Fruit fly (Drosophila melanogaster) whole organism, embryonic: ENCODE measurements around the gene Fst.

Experiments used
- ATbp ChIP-seq: fragments of 200-800 bp; sonication (Bioruptor generic); optimal IDR thresholded peaks from 2 replicates; lab custom pipeline; 2017; ENCODE audit warnings: missing biosample characterization, mild to moderate bottlenecking, missing genetic modification characterization, missing genetic modification reagents
- Ada2b ChIP-seq: fragments of 200-800 bp; sonication (Bioruptor generic); IDR thresholded peaks from 2 replicates; pipeline ENCODE4 v1.3.6; 2022; ENCODE audit warnings: missing biosample characterization, missing genetic modification characterization
- Antp ChIP-seq: fragments of 200-800 bp; sonication (Bioruptor generic); optimal IDR thresholded peaks from 3 replicates; lab custom pipeline; 2016; ENCODE audit warnings: missing biosample characterization, missing genetic modification characterization
- Asciz ChIP-seq: fragments of 200-800 bp; sonication (Bioruptor generic); optimal IDR thresholded peaks from 2 replicates; lab custom pipeline; 2017; ENCODE audit warnings: missing biosample characterization, mild to moderate bottlenecking, missing genetic modification characterization, missing genetic modification reagents
- BtbVII ChIP-seq: fragments of 200-800 bp; sonication (Bioruptor generic); optimal IDR thresholded peaks from 3 replicates; lab custom pipeline; 2017; ENCODE audit warnings: missing biosample characterization, mild to moderate bottlenecking, missing genetic modification characterization
- Bteb2 ChIP-seq: fragments of 200-800 bp; sonication (Bioruptor generic); optimal IDR thresholded peaks from 2 replicates; lab custom pipeline; 2016; ENCODE audit warnings: missing biosample characterization, missing genetic modification characterization
- CG10462 ChIP-seq: fragments of 200-800 bp; sonication (Bioruptor generic); optimal IDR thresholded peaks from 2 replicates; lab custom pipeline; 2016; ENCODE audit warnings: missing biosample characterization, missing genetic modification characterization
- CG11398 ChIP-seq: fragments of 200-800 bp; sonication (Bioruptor generic); optimal IDR thresholded peaks from 2 replicates; lab custom pipeline; 2016; ENCODE audit warnings: missing biosample characterization, missing genetic modification characterization
- CG12769 ChIP-seq: fragments of 200-800 bp; sonication (Bioruptor generic); optimal IDR thresholded peaks from 2 replicates; lab custom pipeline; 2019; ENCODE audit warnings: missing biosample characterization, mild to moderate bottlenecking, missing genetic modification characterization, moderate library complexity
- CG12942 ChIP-seq: fragments of 200-800 bp; sonication (Bioruptor generic); optimal IDR thresholded peaks from 3 replicates; lab custom pipeline; 2016; ENCODE audit warnings: missing biosample characterization, missing genetic modification characterization
- CG13894 ChIP-seq: fragments of 200-800 bp; sonication (Bioruptor generic); optimal IDR thresholded peaks from 3 replicates; lab custom pipeline; 2018; ENCODE audit warnings: missing biosample characterization, mild to moderate bottlenecking, missing genetic modification characterization, moderate library complexity
- CG15011 ChIP-seq: fragments of 200-800 bp; sonication (Bioruptor generic); optimal IDR thresholded peaks from 3 replicates; lab custom pipeline; 2018; ENCODE audit warnings: missing biosample characterization, mild to moderate bottlenecking, missing genetic modification characterization
- CG15073 ChIP-seq: fragments of 200-800 bp; sonication (Bioruptor generic); optimal IDR thresholded peaks from 2 replicates; lab custom pipeline; 2016; ENCODE audit warnings: missing biosample characterization, missing genetic modification characterization
- CG1603 ChIP-seq: fragments of 200-800 bp; sonication (Bioruptor generic); optimal IDR thresholded peaks from 2 replicates; lab custom pipeline; 2019; ENCODE audit warnings: missing biosample characterization, mild to moderate bottlenecking, missing genetic modification characterization, moderate library complexity
- CG16813 ChIP-seq: fragments of 200-800 bp; sonication (Bioruptor generic); IDR thresholded peaks from 3 replicates; pipeline ENCODE4 v1.3.6; 2022; ENCODE audit warnings: missing biosample characterization, missing genetic modification characterization; ENCODE audit not compliant: partially characterized antibody
- CG16815 ChIP-seq: fragments of 200-800 bp; sonication (Bioruptor generic); optimal IDR thresholded peaks from 3 replicates; lab custom pipeline; 2017; ENCODE audit warnings: missing biosample characterization, mild to moderate bottlenecking, missing genetic modification characterization
- CG17802 ChIP-seq: fragments of 200-800 bp; sonication (Bioruptor generic); optimal IDR thresholded peaks from 2 replicates; lab custom pipeline; 2018; ENCODE audit warnings: missing biosample characterization, mild to moderate bottlenecking, missing genetic modification characterization, moderate library complexity
- CG17829 ChIP-seq: fragments of 200-800 bp; optimal IDR thresholded peaks from 2 replicates; lab custom pipeline; 2019; ENCODE audit warnings: missing biosample characterization, mild to moderate bottlenecking, missing genetic modification characterization, moderate library complexity
- CG1792 ChIP-seq: fragments of 200-800 bp; sonication (Bioruptor generic); optimal IDR thresholded peaks from 2 replicates; lab custom pipeline; 2016; ENCODE audit warnings: missing biosample characterization, missing genetic modification characterization
- CG2889 ChIP-seq: fragments of 200-800 bp; sonication (Bioruptor generic); IDR thresholded peaks from 3 replicates; pipeline ENCODE4 v1.3.6; 2022; ENCODE audit warnings: missing biosample characterization, missing genetic modification characterization
- CG4360 ChIP-seq: fragments of 200-800 bp; sonication (Bioruptor generic); IDR thresholded peaks from 2 replicates; pipeline ENCODE4 v1.3.6; 2022; ENCODE audit warnings: missing biosample characterization, missing genetic modification characterization
- CG5180 ChIP-seq: fragments of 200-800 bp; sonication (Bioruptor generic); optimal IDR thresholded peaks from 3 replicates; lab custom pipeline; 2017; ENCODE audit warnings: missing biosample characterization, missing genetic modification characterization, mild to moderate bottlenecking, moderate library complexity, missing genetic modification reagents
- CG5245 ChIP-seq: fragments of 200-800 bp; sonication (Bioruptor generic); optimal IDR thresholded peaks from 3 replicates; lab custom pipeline; 2016; ENCODE audit warnings: missing biosample characterization, missing genetic modification characterization
- CG6854 ChIP-seq: fragments of 200-800 bp; sonication (Bioruptor generic); optimal IDR thresholded peaks from 3 replicates; lab custom pipeline; 2017; ENCODE audit warnings: missing biosample characterization, mild to moderate bottlenecking, missing genetic modification characterization
- CG7745 ChIP-seq: fragments of 200-800 bp; sonication (Bioruptor generic); optimal IDR thresholded peaks from 2 replicates; lab custom pipeline; 2018; ENCODE audit warnings: missing biosample characterization, mild to moderate bottlenecking, missing genetic modification characterization, moderate library complexity
- Dfd ChIP-seq, 2 experiments: fragments of >200 bp; optimal IDR thresholded peaks; 2 replicates each; lab custom pipeline; 2017; ENCODE audit warnings: missing biosample characterization in 2 of 2, missing genetic modification characterization in 2 of 2
- Dip3 ChIP-seq: fragments of 200-800 bp; sonication (Bioruptor generic); optimal IDR thresholded peaks from 3 replicates; lab custom pipeline; 2016; ENCODE audit warnings: missing biosample characterization, missing genetic modification characterization
- Dp ChIP-seq: fragments of 200-800 bp; sonication (Bioruptor generic); optimal IDR thresholded peaks from 2 replicates; lab custom pipeline; 2018; ENCODE audit warnings: missing biosample characterization, mild to moderate bottlenecking, missing genetic modification characterization, moderate library complexity
- Elba2 ChIP-seq: fragments of 200-800 bp; sonication (Bioruptor generic); optimal IDR thresholded peaks from 3 replicates; lab custom pipeline; 2016; ENCODE audit warnings: missing biosample characterization, missing genetic modification characterization
- Ets97D ChIP-seq: fragments of 200-800 bp; sonication (Bioruptor generic); optimal IDR thresholded peaks from 3 replicates; lab custom pipeline; 2016; ENCODE audit warnings: missing biosample characterization, missing genetic modification characterization
- Hmr ChIP-seq: fragments of 200-800 bp; sonication (Bioruptor generic); optimal IDR thresholded peaks from 3 replicates; lab custom pipeline; 2017; ENCODE audit warnings: mild to moderate bottlenecking, missing biosample characterization, missing genetic modification reagents, missing genetic modification characterization
- Hr3 ChIP-seq: fragments of 200-800 bp; sonication (Bioruptor generic); optimal IDR thresholded peaks from 3 replicates; lab custom pipeline; 2016; ENCODE audit warnings: missing biosample characterization, missing genetic modification characterization
- MESR4 ChIP-seq: fragments of 200-800 bp; sonication (Bioruptor generic); optimal IDR thresholded peaks from 2 replicates; lab custom pipeline; 2018; ENCODE audit warnings: missing biosample characterization, mild to moderate bottlenecking, missing genetic modification characterization, moderate library complexity
- NC2β ChIP-seq: fragments of 200-800 bp; sonication (Bioruptor generic); optimal IDR thresholded peaks from 2 replicates; lab custom pipeline; 2016; ENCODE audit warnings: missing biosample characterization, missing genetic modification characterization
- Neu2 ChIP-seq: fragments of 200-800 bp; sonication (Bioruptor generic); optimal IDR thresholded peaks from 3 replicates; lab custom pipeline; 2016; ENCODE audit warnings: missing biosample characterization, missing genetic modification characterization, borderline replicate concordance
- Poxn ChIP-seq: fragments of 200-800 bp; sonication (Bioruptor generic); IDR thresholded peaks from 2 replicates; pipeline ENCODE4 v1.3.6; 2022; ENCODE audit warnings: missing biosample characterization, missing genetic modification characterization
- Rx ChIP-seq: fragments of 200-800 bp; sonication (Bioruptor generic); IDR thresholded peaks from 2 replicates; pipeline ENCODE4 v1.3.6; 2022; ENCODE audit warnings: missing biosample characterization, missing genetic modification characterization
- Sry-δ ChIP-seq: fragments of 200-800 bp; sonication (Bioruptor generic); optimal IDR thresholded peaks from 2 replicates; lab custom pipeline; 2016; ENCODE audit warnings: missing biosample characterization, missing genetic modification characterization
- Tbp ChIP-seq: fragments of >200 bp; optimal IDR thresholded peaks from 2 replicates; lab custom pipeline; 2018; ENCODE audit warnings: missing biosample characterization, missing genetic modification characterization
- abd-A ChIP-seq: fragments of 200-800 bp; sonication (Bioruptor generic); optimal IDR thresholded peaks from 3 replicates; lab custom pipeline; 2019; ENCODE audit warnings: missing biosample characterization, mild to moderate bottlenecking, missing genetic modification characterization, moderate library complexity
- ara ChIP-seq: fragments of 200-800 bp; sonication (Bioruptor generic); IDR thresholded peaks from 2 replicates; pipeline ENCODE4 v1.3.6; 2022; ENCODE audit warnings: missing biosample characterization, missing genetic modification characterization
- ash1 ChIP-seq: fragments of 200-800 bp; sonication (Bioruptor generic); optimal IDR thresholded peaks from 2 replicates; lab custom pipeline; 2018; ENCODE audit warnings: missing biosample characterization, mild to moderate bottlenecking, missing genetic modification characterization
- da ChIP-seq: fragments of 200-800 bp; sonication (Bioruptor generic); optimal IDR thresholded peaks from 2 replicates; lab custom pipeline; 2016; ENCODE audit warnings: missing biosample characterization, missing genetic modification characterization
- ems ChIP-seq: fragments of 200-800 bp; sonication (Bioruptor generic); optimal IDR thresholded peaks from 3 replicates; lab custom pipeline; 2016; ENCODE audit warnings: missing biosample characterization, missing genetic modification characterization
- en ChIP-seq: fragments of 200-800 bp; sonication (Bioruptor generic); optimal IDR thresholded peaks from 2 replicates; lab custom pipeline; 2016; ENCODE audit warnings: missing biosample characterization, missing genetic modification characterization
- gro ChIP-seq: fragments of 200-800 bp; sonication (Bioruptor generic); optimal IDR thresholded peaks from 2 replicates; lab custom pipeline; 2016; ENCODE audit warnings: missing biosample characterization, missing genetic modification characterization
- prd ChIP-seq, 3 experiments: fragments of >200 bp in 2 of 3; fragments of 200-800 bp in 1 of 3; sonication (Bioruptor generic) in 1 of 3; optimal IDR thresholded peaks in 2 of 3; IDR thresholded peaks in 1 of 3; 2 replicates in 2 of 3; 3 replicates in 1 of 3; pipeline versions ENCODE4 v1.3.6 to Lab custom; 2017 to 2022; ENCODE audit warnings: missing biosample characterization in 1 of 3, missing genetic modification characterization in 1 of 3
- sens ChIP-seq: fragments of 200-800 bp; sonication (Bioruptor generic); peaks from one replicate; lab custom pipeline; 2016; ENCODE audit warnings: missing biosample characterization, missing genetic modification characterization
- tll ChIP-seq, 2 experiments: fragments of 200-800 bp in 1 of 2; fragments of >200 bp in 1 of 2; sonication (Bioruptor generic) in 1 of 2; optimal IDR thresholded peaks; 2 replicates each; lab custom pipeline; 2017 to 2019; ENCODE audit warnings: missing biosample characterization in 2 of 2, missing genetic modification characterization in 2 of 2, mild to moderate bottlenecking in 1 of 2, moderate library complexity in 1 of 2
- twi ChIP-seq: fragments of 200-800 bp; optimal IDR thresholded peaks from 2 replicates; lab custom pipeline; 2019; ENCODE audit warnings: missing biosample characterization, mild to moderate bottlenecking, missing genetic modification characterization, moderate library complexity
- wek ChIP-seq: fragments of 200-800 bp; sonication (Bioruptor generic); optimal IDR thresholded peaks from 3 replicates; lab custom pipeline; 2018; ENCODE audit warnings: missing biosample characterization, mild to moderate bottlenecking, missing genetic modification characterization, moderate library complexity

The Fst gene

dm6 chr3R:9613124-9613523 is 32.8 kb downstream of the Fst start (continued):
- TF ChIP-seq Antp (peak; percentile 58), MESR4 (no peak), ash1 (GFP tag; lab: Kevin White, UChicago) (no peak), Elba2 (no peak), Dfd (GFP tag; optimal IDR thresholded peaks at IDR 0.05; lab: Kevin White, UChicago) (no peak), CG16815 (GFP tag; lab: Kevin White, UChicago) (no peak), CG15011 (GFP tag; lab: Kevin White, UChicago) (peak; percentile 16), Neu2 (GFP tag; lab: Kevin White, UChicago) (no peak), CG10462 (no peak), CG11398 (no peak), CG16813 (GFP tag; lab: Robert Waterston, UW) (no peak), CG17802 (tag; lab: Kevin White, UChicago) (no peak), sens (GFP tag; lab: Kevin White, UChicago) (peak; percentile 95), CG12942 (GFP tag; lab: Kevin White, UChicago) (peak; percentile 24), prd (optimal IDR thresholded peaks at IDR 0.05; lab: Kevin White, UChicago) (no peak), prd (GFP tag; IDR thresholded peaks at IDR 0.05; lab: Robert Waterston, UW) (peak; percentile 79), CG1603 (tag; lab: Kevin White, UChicago) (peak; percentile 54), Dp (GFP tag; lab: Kevin White, UChicago) (no peak), Asciz (peak; percentile 52), twi (tag; lab: Kevin White, UChicago) (no peak), CG13894 (tag; lab: Kevin White, UChicago) (peak; percentile 37), BtbVII (GFP tag; lab: Kevin White, UChicago) (peak; percentile 58), Dip3 (peak; percentile 31), Ada2b (GFP tag; lab: Robert Waterston, UW) (peak; percentile 74), abd-A (tag; lab: Kevin White, UChicago) (no peak), CG7745 (tag; lab: Kevin White, UChicago) (no peak), Tbp (GFP tag; lab: Kevin White, UChicago) (no peak), ems (GFP tag; lab: Kevin White, UChicago) (peak; percentile 69), Sry-δ (GFP tag; lab: Kevin White, UChicago) (peak; percentile 42), wek (GFP tag; lab: Kevin White, UChicago) (no peak), ara (GFP tag; lab: Robert Waterston, UW) (no peak), ATbp (peak; percentile 38), CG5180 (GFP tag; lab: Kevin White, UChicago) (peak; percentile 36), Poxn (0 out of 2 replicates have a peak, but pooled peaks have one; percentile 8), en (GFP tag; lab: Kevin White, UChicago) (no peak), Hmr (GFP tag; lab: Kevin White, UChicago) (peak; percentile 58), Ets97D (GFP tag; lab: Kevin White, UChicago) (peak; percentile 16), CG15073 (GFP tag; lab: Kevin White, UChicago) (no peak), Hr3 (GFP tag; lab: Kevin White, UChicago) (peak; percentile 45), CG4360 (GFP tag; lab: Robert Waterston, UW) (no peak), da (GFP tag; lab: Kevin White, UChicago) (no peak), CG2889 (GFP tag; lab: Robert Waterston, UW) (0 out of 3 replicates have a peak, but pooled peaks have one; percentile 27), tll (GFP tag; optimal IDR thresholded peaks at IDR 0.05; lab: Kevin White, UChicago) (no peak), CG5245 (GFP tag; lab: Kevin White, UChicago) (peak; percentile 63), Bteb2 (GFP tag; lab: Kevin White, UChicago) (peak; percentile 40), Rx (GFP tag; lab: Robert Waterston, UW) (no peak; the same call in 1 of the 2 replicates), NC2β (GFP tag; lab: Kevin White, UChicago) (peak; percentile 14), CG12769 (peak; percentile 69), gro (peak; percentile 16), CG6854 (GFP tag; lab: Kevin White, UChicago) (peak; percentile 43), CG17829 (tag; lab: Kevin White, UChicago) (peak; percentile 24), CG1792 (GFP tag; lab: Kevin White, UChicago) (peak; percentile 59)
